Fruit fly (Drosophila melanogaster): ENCODE data around the gene Jon25Bii.

DNA sequence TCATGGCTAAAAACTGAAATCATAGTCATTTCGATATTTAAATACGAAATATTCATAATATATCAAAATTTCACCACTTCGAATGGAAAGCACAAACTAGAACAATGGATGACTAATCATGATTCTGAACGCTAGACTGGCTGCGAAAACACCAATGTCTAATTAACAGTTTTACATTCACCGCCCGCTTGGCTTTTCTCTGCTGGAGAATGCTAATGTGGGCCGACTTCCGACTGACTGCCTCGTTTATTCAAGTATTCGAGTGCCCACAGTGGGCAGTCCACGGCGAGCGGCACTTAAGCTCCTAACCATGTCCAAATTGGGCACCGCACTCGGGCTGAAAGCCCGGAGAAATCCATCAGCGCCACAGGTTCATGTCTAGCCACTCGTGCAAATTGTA, 49.1 kb upstream of the Jon25Bii start:
- TF ChIP-seq CG9797 (GFP tag; optimal IDR thresholded peaks at IDR 0.05) (no peak), CG5180 (GFP tag; optimal IDR thresholded peaks at IDR 0.05) (no peak), C15 (GFP tag; IDR thresholded peaks at IDR 0.05) (no peak), unc-4 (GFP tag; IDR thresholded peaks at IDR 0.05; ENCODE audit: partially characterized antibody) (no peak), Hsf (GFP tag; optimal IDR thresholded peaks at IDR 0.05) (no peak)

All from whole organism, embryonic.